Fruit fly (Drosophila melanogaster) whole organism, embryonic: ENCODE data around the gene LysD.

Experiments used
- CG10979 ChIP-seq: fragments of 200-800 bp; sonication (Bioruptor generic); optimal IDR thresholded peaks from 2 replicates; lab custom pipeline; 2018; ENCODE audit warnings: missing biosample characterization, mild to moderate bottlenecking, missing genetic modification characterization, moderate library complexity
- CG11398 ChIP-seq: fragments of 200-800 bp; sonication (Bioruptor generic); optimal IDR thresholded peaks from 2 replicates; lab custom pipeline; 2016; ENCODE audit warnings: missing biosample characterization, missing genetic modification characterization
- CG12219 ChIP-seq: fragments of 200-800 bp; sonication (Bioruptor generic); optimal IDR thresholded peaks from 3 replicates; lab custom pipeline; 2018; ENCODE audit warnings: missing biosample characterization, mild to moderate bottlenecking, missing genetic modification characterization
- CG12236 ChIP-seq: fragments of 200-800 bp; sonication (Bioruptor generic); optimal IDR thresholded peaks from 2 replicates; lab custom pipeline; 2016; ENCODE audit warnings: missing biosample characterization, missing genetic modification characterization
- CG13624 ChIP-seq: fragments of 200-800 bp; sonication (Bioruptor generic); optimal IDR thresholded peaks from 2 replicates; lab custom pipeline; 2016; ENCODE audit warnings: missing biosample characterization, missing genetic modification characterization
- CG13894 ChIP-seq: fragments of 200-800 bp; sonication (Bioruptor generic); optimal IDR thresholded peaks from 3 replicates; lab custom pipeline; 2018; ENCODE audit warnings: missing biosample characterization, mild to moderate bottlenecking, missing genetic modification characterization, moderate library complexity
- CG14050 ChIP-seq: fragments of 200-800 bp; sonication (Bioruptor generic); IDR thresholded peaks from 3 replicates; pipeline ENCODE4 v1.3.6; 2022; ENCODE audit warnings: missing biosample characterization, missing genetic modification characterization
- CG14441 ChIP-seq: fragments of 200-800 bp; sonication (Bioruptor generic); IDR thresholded peaks from 2 replicates; pipeline ENCODE4 v1.3.6; 2022; ENCODE audit warnings: missing biosample characterization, missing genetic modification characterization
- CG15601 ChIP-seq: fragments of 200-800 bp; sonication (Bioruptor generic); optimal IDR thresholded peaks from 3 replicates; lab custom pipeline; 2019; ENCODE audit warnings: missing biosample characterization, mild to moderate bottlenecking, missing genetic modification characterization, moderate library complexity
- CG2202 ChIP-seq: fragments of 200-800 bp; sonication (Bioruptor generic); optimal IDR thresholded peaks from 2 replicates; lab custom pipeline; 2018; ENCODE audit warnings: missing biosample characterization, mild to moderate bottlenecking, missing genetic modification characterization
- CG2889 ChIP-seq: fragments of 200-800 bp; sonication (Bioruptor generic); IDR thresholded peaks from 3 replicates; pipeline ENCODE4 v1.3.6; 2022; ENCODE audit warnings: missing biosample characterization, missing genetic modification characterization
- CG31224 ChIP-seq: fragments of 200-800 bp; sonication (Bioruptor generic); IDR thresholded peaks from 2 replicates; pipeline ENCODE4 v1.3.6; 2022; ENCODE audit warnings: missing biosample characterization, missing genetic modification characterization
- CG3163 ChIP-seq: fragments of 200-800 bp; sonication (Bioruptor generic); optimal IDR thresholded peaks from 3 replicates; lab custom pipeline; 2016; ENCODE audit warnings: missing biosample characterization, missing genetic modification characterization
- CG32767 ChIP-seq: fragments of 200-800 bp; sonication (Bioruptor generic); IDR thresholded peaks from 2 replicates; pipeline ENCODE4 v1.3.6; 2022; ENCODE audit warnings: missing biosample characterization, missing genetic modification characterization
- CG33213 ChIP-seq: fragments of 200-800 bp; sonication (Bioruptor generic); optimal IDR thresholded peaks from 3 replicates; lab custom pipeline; 2016; ENCODE audit warnings: missing biosample characterization, missing genetic modification characterization
- CG42726 ChIP-seq: fragments of 200-800 bp; sonication (Bioruptor generic); IDR thresholded peaks from 2 replicates; pipeline ENCODE4 v1.3.6; 2022; ENCODE audit warnings: missing biosample characterization, missing genetic modification characterization; ENCODE audit not compliant: partially characterized antibody
- CG8388 ChIP-seq: fragments of 200-800 bp; sonication (Bioruptor generic); optimal IDR thresholded peaks from 2 replicates; lab custom pipeline; 2019; ENCODE audit warnings: missing biosample characterization, mild to moderate bottlenecking, missing genetic modification characterization, moderate library complexity
- Doc2 ChIP-seq: fragments of 200-800 bp; sonication (Bioruptor generic); IDR thresholded peaks from 2 replicates; pipeline ENCODE4 v1.3.6; 2022; ENCODE audit warnings: missing biosample characterization, missing genetic modification characterization
- Dp ChIP-seq: fragments of 200-800 bp; sonication (Bioruptor generic); optimal IDR thresholded peaks from 2 replicates; lab custom pipeline; 2018; ENCODE audit warnings: missing biosample characterization, mild to moderate bottlenecking, missing genetic modification characterization, moderate library complexity
- Ets65A ChIP-seq: fragments of 200-800 bp; sonication (Bioruptor generic); peaks from one replicate; lab custom pipeline; 2016; ENCODE audit warnings: missing biosample characterization, missing genetic modification characterization
- Fer3 ChIP-seq: fragments of 200-800 bp; sonication (Bioruptor generic); optimal IDR thresholded peaks from 2 replicates; lab custom pipeline; 2018; ENCODE audit warnings: missing biosample characterization, mild to moderate bottlenecking, missing genetic modification characterization, moderate library complexity
- HLH4C ChIP-seq: fragments of 200-800 bp; sonication (Bioruptor generic); IDR thresholded peaks from 3 replicates; pipeline ENCODE4 v1.3.6; 2022; ENCODE audit warnings: missing biosample characterization, missing genetic modification characterization; ENCODE audit not compliant: partially characterized antibody
- HLH54F ChIP-seq: fragments of 200-800 bp; sonication (Bioruptor generic); optimal IDR thresholded peaks from 3 replicates; lab custom pipeline; 2016; ENCODE audit warnings: missing biosample characterization, missing genetic modification characterization
- Lhr ChIP-seq: fragments of 200-800 bp; sonication (Bioruptor generic); optimal IDR thresholded peaks from 3 replicates; lab custom pipeline; 2017; ENCODE audit warnings: mild to moderate bottlenecking, missing biosample characterization, missing genetic modification reagents, missing genetic modification characterization
- NC2β ChIP-seq: fragments of 200-800 bp; sonication (Bioruptor generic); optimal IDR thresholded peaks from 2 replicates; lab custom pipeline; 2016; ENCODE audit warnings: missing biosample characterization, missing genetic modification characterization
- Neu2 ChIP-seq: fragments of 200-800 bp; sonication (Bioruptor generic); optimal IDR thresholded peaks from 3 replicates; lab custom pipeline; 2016; ENCODE audit warnings: missing biosample characterization, missing genetic modification characterization, borderline replicate concordance
- Oli ChIP-seq: fragments of 200-800 bp; sonication (Bioruptor generic); optimal IDR thresholded peaks from 2 replicates; lab custom pipeline; 2018; ENCODE audit warnings: missing biosample characterization, mild to moderate bottlenecking, missing genetic modification characterization, moderate library complexity
- Six4 ChIP-seq: fragments of 200-800 bp; sonication (Bioruptor generic); optimal IDR thresholded peaks from 2 replicates; lab custom pipeline; 2016; ENCODE audit warnings: missing biosample characterization, missing genetic modification characterization
- Spps ChIP-seq: fragments of 200-800 bp; sonication (Bioruptor generic); optimal IDR thresholded peaks from 2 replicates; lab custom pipeline; 2018; ENCODE audit warnings: missing biosample characterization, mild to moderate bottlenecking, missing genetic modification characterization
- al ChIP-seq: fragments of 200-800 bp; sonication (Bioruptor generic); IDR thresholded peaks from 2 replicates; pipeline ENCODE4 v1.3.6; 2022; ENCODE audit warnings: missing biosample characterization, missing genetic modification characterization
- ase ChIP-seq: fragments of 200-800 bp; sonication (Bioruptor generic); IDR thresholded peaks from 3 replicates; pipeline ENCODE4 v1.3.6; 2022; ENCODE audit warnings: missing biosample characterization, missing genetic modification characterization
- cas ChIP-seq: fragments of 200-800 bp; sonication (Bioruptor generic); IDR thresholded peaks from 2 replicates; pipeline ENCODE4 v1.3.6; 2022; ENCODE audit warnings: missing biosample characterization, missing genetic modification characterization
- cg ChIP-seq: fragments of 200-800 bp; sonication (Bioruptor generic); optimal IDR thresholded peaks from 3 replicates; lab custom pipeline; 2019; ENCODE audit warnings: missing biosample characterization, mild to moderate bottlenecking, missing genetic modification characterization, moderate library complexity
- chif ChIP-seq, 2 experiments: fragments of 200-800 bp; sonication (Bioruptor generic); optimal IDR thresholded peaks; 3 replicates each; lab custom pipeline; 2016; ENCODE audit warnings: missing biosample characterization in 2 of 2, missing genetic modification characterization in 2 of 2
- dm ChIP-seq: fragments of 200-800 bp; sonication (Bioruptor generic); optimal IDR thresholded peaks from 3 replicates; lab custom pipeline; 2016; ENCODE audit warnings: missing biosample characterization, missing genetic modification characterization
- fd102C ChIP-seq: fragments of 200-800 bp; sonication (Bioruptor generic); optimal IDR thresholded peaks from 2 replicates; lab custom pipeline; 2018; ENCODE audit warnings: missing biosample characterization, mild to moderate bottlenecking, missing genetic modification characterization, moderate library complexity
- fd3F ChIP-seq: fragments of 200-800 bp; sonication (Bioruptor generic); optimal IDR thresholded peaks from 2 replicates; lab custom pipeline; 2018; ENCODE audit warnings: missing biosample characterization, mild to moderate bottlenecking, missing genetic modification characterization, moderate library complexity
- hkb ChIP-seq, 2 experiments: fragments of 200-800 bp in 1 of 2; fragments of >200 bp in 1 of 2; sonication (Bioruptor generic) in 1 of 2; IDR thresholded peaks in 1 of 2; optimal IDR thresholded peaks in 1 of 2; 2 replicates each; pipeline versions ENCODE4 v1.3.6 to Lab custom; 2017 to 2022; ENCODE audit warnings: missing biosample characterization in 1 of 2, missing genetic modification characterization in 1 of 2
- lov ChIP-seq, 2 experiments: fragments of 200-800 bp in 1 of 2; fragments of >200 bp in 1 of 2; sonication (Bioruptor generic) in 1 of 2; IDR thresholded peaks in 1 of 2; optimal IDR thresholded peaks in 1 of 2; 2 replicates in 1 of 2; 3 replicates in 1 of 2; pipeline versions ENCODE4 v1.3.6 to Lab custom; 2017 to 2022; ENCODE audit warnings: missing biosample characterization in 1 of 2, missing genetic modification characterization in 1 of 2
- mam ChIP-seq: fragments of 200-800 bp; sonication (Bioruptor generic); optimal IDR thresholded peaks from 3 replicates; lab custom pipeline; 2016; ENCODE audit warnings: missing biosample characterization, missing genetic modification characterization
- mld ChIP-seq: fragments of 200-800 bp; sonication (Bioruptor generic); IDR thresholded peaks from 3 replicates; pipeline ENCODE4 v1.3.6; 2022; ENCODE audit warnings: missing biosample characterization, missing genetic modification characterization; ENCODE audit not compliant: partially characterized antibody
- pan ChIP-seq, 4 experiments: fragments of >200 bp in 3 of 4; fragments of 200-800 bp in 1 of 4; sonication (Bioruptor generic) in 1 of 4; optimal IDR thresholded peaks in 3 of 4; IDR thresholded peaks in 1 of 4; 2 replicates each; pipeline versions ENCODE4 v1.3.6 to Lab custom; 2017 to 2022; ENCODE audit warnings: missing biosample characterization in 2 of 4, missing genetic modification characterization in 2 of 4, mixed read lengths in 1 of 4
- scrt ChIP-seq: fragments of 200-800 bp; sonication (Bioruptor generic); optimal IDR thresholded peaks from 2 replicates; lab custom pipeline; 2018; ENCODE audit warnings: missing biosample characterization, mild to moderate bottlenecking, missing genetic modification characterization, moderate library complexity
- so ChIP-seq: fragments of 200-800 bp; sonication (Bioruptor generic); IDR thresholded peaks from 3 replicates; pipeline ENCODE4 v1.3.6; 2022; ENCODE audit warnings: missing biosample characterization, missing genetic modification characterization
- stc ChIP-seq: fragments of 200-800 bp; sonication (Bioruptor generic); IDR thresholded peaks from 2 replicates; pipeline ENCODE4 v1.3.6; 2022; ENCODE audit warnings: missing biosample characterization, missing genetic modification characterization
- wdn ChIP-seq: fragments of 200-800 bp; sonication (Bioruptor generic); IDR thresholded peaks from 2 replicates; pipeline ENCODE4 v1.3.6; 2022; ENCODE audit warnings: missing biosample characterization, missing genetic modification characterization
- wek ChIP-seq: fragments of 200-800 bp; sonication (Bioruptor generic); optimal IDR thresholded peaks from 3 replicates; lab custom pipeline; 2018; ENCODE audit warnings: missing biosample characterization, mild to moderate bottlenecking, missing genetic modification characterization, moderate library complexity
- yki ChIP-seq: fragments of >200 bp; optimal IDR thresholded peaks from 3 replicates; lab custom pipeline; 2018
- zf30C ChIP-seq: fragments of 200-800 bp; sonication (Bioruptor generic); optimal IDR thresholded peaks from 3 replicates; lab custom pipeline; 2018; ENCODE audit warnings: missing biosample characterization, mild to moderate bottlenecking, missing genetic modification characterization

LysD gene

DNA sequence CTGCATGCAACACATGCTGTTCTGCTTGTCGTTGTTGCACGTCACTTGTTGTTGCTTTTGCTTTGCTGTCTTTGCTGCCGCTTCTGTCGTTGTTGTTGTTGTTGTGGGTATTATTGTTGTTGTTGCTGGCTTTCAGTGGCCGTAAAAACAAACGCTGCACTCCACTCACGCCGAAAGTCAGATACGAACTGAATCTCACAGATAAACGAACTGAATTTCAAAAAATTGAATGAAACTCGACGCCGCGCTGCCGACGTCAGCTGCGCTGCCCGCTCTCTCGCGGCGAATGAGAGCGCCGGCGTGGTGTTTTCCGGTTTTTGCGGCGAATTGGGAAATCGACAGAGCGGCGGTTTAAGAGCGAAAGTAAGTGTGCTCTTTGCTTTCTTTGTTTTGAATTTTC lies 33.9 kb downstream of the LysD start, which contains the start of gene bab2 (continued):
- TF ChIP-seq CG8388 (GFP tag; lab: Kevin White, UChicago) (no peak), CG33213 (no peak), CG10979 (tag; lab: Kevin White, UChicago) (peak; percentile 33), NC2β (GFP tag; lab: Kevin White, UChicago) (peak; percentile 25), CG3163 (GFP tag; lab: Kevin White, UChicago) (peak; percentile 95), mld (GFP tag; lab: Robert Waterston, UW) (no peak), Oli (tag; lab: Kevin White, UChicago) (no peak), CG11398 (GFP tag; lab: Kevin White, UChicago) (no peak), chif (GFP tag; optimal IDR thresholded peaks at IDR 0.05; lab: Kevin White, UChicago) (no peak), CG12219 (GFP tag; lab: Kevin White, UChicago) (peak; percentile 30), CG42726 (peak; percentile 71; the same call in 1 of the 2 replicates), pan (optimal IDR thresholded peaks at IDR 0.05; lab: Kevin White, UChicago) (no peak), pan (GFP tag; optimal IDR thresholded peaks at IDR 0.05 in 1 of 2, IDR thresholded peaks at IDR 0.05 in 1 of 2) (peak in 1 of 2 experiments; percentile 11), al (GFP tag; lab: Robert Waterston, UW) (no peak), fd102C (GFP tag; lab: Kevin White, UChicago) (peak; percentile 49), mam (GFP tag; lab: Kevin White, UChicago) (no peak), Doc2 (GFP tag; lab: Robert Waterston, UW) (no peak), zf30C (GFP tag; lab: Kevin White, UChicago) (peak; percentile 5), cg (peak; percentile 50), CG2889 (GFP tag; lab: Robert Waterston, UW) (no peak), ase (GFP tag; lab: Robert Waterston, UW) (no peak), scrt (GFP tag; lab: Kevin White, UChicago) (peak; percentile 15), Fer3 (tag; lab: Kevin White, UChicago) (no peak), cas (GFP tag; lab: Robert Waterston, UW) (no peak), CG13624 (GFP tag; lab: Kevin White, UChicago) (peak; percentile 9), lov (optimal IDR thresholded peaks at IDR 0.05; lab: Kevin White, UChicago) (no peak), lov (GFP tag; IDR thresholded peaks at IDR 0.05; lab: Robert Waterston, UW) (peak; percentile 70; the same call in 2 of the 3 replicates), wek (GFP tag; lab: Kevin White, UChicago) (peak; percentile 38), dm (GFP tag; lab: Kevin White, UChicago) (no peak), CG12236 (GFP tag; lab: Kevin White, UChicago) (peak; percentile 3), CG14441 (no peak), CG31224 (GFP tag; lab: Robert Waterston, UW) (0 out of 2 replicates have a peak, but pooled peaks have one; percentile 24), stc (GFP tag; lab: Robert Waterston, UW) (peak; percentile 62; the same call in 1 of the 2 replicates), Six4 (GFP tag; lab: Kevin White, UChicago) (no peak), Spps (tag; lab: Kevin White, UChicago) (peak; percentile 30), Lhr (GFP tag; lab: Kevin White, UChicago) (no peak), yki (lab: Kevin White, UChicago) (peak; percentile 54), hkb (optimal IDR thresholded peaks at IDR 0.05; lab: Kevin White, UChicago) (no peak), hkb (GFP tag; IDR thresholded peaks at IDR 0.05; lab: Robert Waterston, UW) (0 out of 2 replicates have a peak, but pooled peaks have one; percentile 33), CG15601 (tag; lab: Kevin White, UChicago) (peak; percentile 90), CG14050 (GFP tag; lab: Robert Waterston, UW) (no peak), CG13894 (tag; lab: Kevin White, UChicago) (no peak), so (GFP tag; lab: Robert Waterston, UW) (peak; percentile 58; the same call in 1 of the 3 replicates), HLH54F (GFP tag; lab: Kevin White, UChicago) (no peak), CG32767 (GFP tag; lab: Robert Waterston, UW) (no peak), HLH4C (GFP tag; lab: Robert Waterston, UW) (peak; percentile 6; the same call in 1 of the 3 replicates), CG2202 (tag; lab: Kevin White, UChicago) (peak; percentile 36), Ets65A (GFP tag; lab: Kevin White, UChicago) (peak; percentile 26), Dp (GFP tag; lab: Kevin White, UChicago) (no peak), wdn (GFP tag; lab: Robert Waterston, UW) (no peak), Neu2 (GFP tag; lab: Kevin White, UChicago) (no peak), fd3F (GFP tag; lab: Kevin White, UChicago) (no peak)
